Worm (Caenorhabditis elegans) whole organism, L4/young adult: Measurements from ENCODE around the gene dss-1.

Experiments used
- W03F9.2 ChIP-seq: fragments of 150-350 bp; optimal IDR thresholded peaks from 2 replicates; lab custom pipeline; 2014; ENCODE audit warnings: missing biosample characterization, missing genetic modification characterization
- dao-5 ChIP-seq: sonication (generic microtip); optimal IDR thresholded peaks from 2 replicates; lab custom pipeline; 2016; ENCODE audit warnings: missing genotype, missing genetic modification characterization, moderate library complexity, missing compliant biosample characterization
- him-1 ChIP-seq: sonication (generic microtip); optimal IDR thresholded peaks from 2 replicates; lab custom pipeline; 2016; ENCODE audit warnings: missing genotype, missing genetic modification reagents, missing genetic modification characterization, missing compliant biosample characterization

dss-1 gene

ce11 chrIII:1173331-1173730 is 22.8 kb downstream of the dss-1 start:
- TF ChIP-seq him-1 (no peak), W03F9.2 (tag; lab: Kevin White, UChicago) (no peak)

- TF ChIP-seq W03F9.2 (tag; lab: Kevin White, UChicago) = no peak
Measured at ce11 chrIII:1169622-1170021, 26.5 kb downstream of the dss-1 start.

DNA sequence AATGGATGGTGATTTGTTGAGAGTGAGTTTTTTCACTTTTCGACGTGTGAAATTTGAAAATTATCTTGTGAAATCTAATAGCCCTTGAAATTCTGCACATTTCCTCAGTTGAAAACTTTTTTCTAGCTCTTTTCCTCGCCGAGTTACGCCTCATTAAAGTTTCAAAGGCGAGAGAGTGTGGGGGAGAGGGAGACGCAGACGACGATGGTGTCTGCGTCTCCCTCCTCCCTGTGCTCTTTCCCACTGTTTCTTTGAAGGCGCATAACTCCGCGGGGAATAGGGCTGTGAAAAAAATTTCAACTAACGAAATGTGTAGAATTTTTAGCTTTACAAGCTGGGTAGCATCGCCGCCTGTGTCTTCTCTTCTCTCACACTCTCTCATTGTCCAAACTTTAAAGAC is 29.7 kb downstream of the dss-1 start:
- TF ChIP-seq W03F9.2 (tag; lab: Kevin White, UChicago) (no peak), him-1 (no peak), dao-5 (tag; lab: Kevin White, UChicago) (no peak)

DNA sequence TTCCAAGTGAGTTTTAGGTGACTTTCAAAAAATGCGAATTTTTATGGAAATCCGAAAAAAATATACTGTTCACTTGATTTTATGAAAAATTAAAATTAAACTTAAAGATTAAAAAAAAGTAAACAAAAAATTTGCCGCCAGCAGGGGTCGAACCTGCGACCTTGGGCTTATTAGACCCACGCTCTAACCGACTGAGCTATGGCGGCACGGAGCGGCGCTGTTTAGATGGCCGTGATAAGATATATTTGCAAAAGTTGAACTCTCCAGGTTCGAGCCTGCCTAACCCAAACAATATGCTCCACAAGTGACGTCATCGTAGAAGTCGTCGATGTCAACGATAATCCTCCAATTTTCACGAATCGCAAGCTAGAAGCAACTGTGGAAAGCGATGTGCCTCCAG is 31.4 kb downstream of the dss-1 start:
- TF ChIP-seq dao-5 (tag; lab: Kevin White, UChicago) = no peak
- no peak for TF ChIP-seq him-1
- TF ChIP-seq W03F9.2 (tag; lab: Kevin White, UChicago) = no peak

DNA sequence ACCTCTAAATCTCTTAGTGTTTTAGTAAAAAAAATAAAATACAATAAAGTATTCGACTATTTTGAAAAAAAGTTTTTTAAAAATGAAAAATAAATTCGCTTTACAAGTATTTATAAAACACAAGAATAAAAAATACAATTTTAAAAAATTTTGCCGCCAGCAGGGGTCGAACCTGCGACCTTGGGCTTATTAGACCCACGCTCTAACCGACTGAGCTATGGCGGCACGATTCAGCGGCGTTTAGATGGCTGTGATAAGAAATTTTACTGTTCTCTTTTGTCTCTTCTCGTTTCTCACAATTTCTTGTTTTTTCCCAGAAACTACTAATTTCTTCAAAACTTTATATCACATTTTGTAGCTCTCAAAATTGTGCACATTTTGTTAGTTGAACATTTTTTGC is 32.9 kb downstream of the dss-1 start:
- no peak for TF ChIP-seq dao-5 (tag; lab: Kevin White, UChicago)
- TF ChIP-seq him-1 = no peak
- no peak for TF ChIP-seq W03F9.2 (tag; lab: Kevin White, UChicago)

DNA sequence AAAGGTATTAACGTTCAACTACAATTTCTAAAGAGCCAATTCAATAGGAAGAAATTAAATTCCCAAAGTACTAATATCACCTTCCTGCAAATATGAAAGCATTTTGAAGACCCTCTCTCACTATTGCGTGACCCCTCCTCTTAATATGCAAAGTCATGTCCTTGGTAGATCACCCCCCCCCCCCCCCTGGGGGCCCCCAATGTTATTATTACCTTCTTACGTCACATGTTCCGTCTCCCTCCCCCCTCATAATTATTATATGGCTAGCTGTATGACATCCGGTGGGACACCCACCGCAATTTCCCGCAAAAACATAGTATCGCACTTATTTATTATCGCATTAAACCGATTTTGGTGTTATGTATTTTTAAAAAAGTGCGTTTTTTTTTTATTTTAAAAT is 34.1 kb downstream of the dss-1 start:
- TF ChIP-seq dao-5 (tag; lab: Kevin White, UChicago) (no peak), W03F9.2 (tag; lab: Kevin White, UChicago) (no peak), him-1 (no peak)

ce11 chrIII:1151680-1152079 is 44.4 kb downstream of the dss-1 start, which contains the start of gene cdh-12:
Gene cdh-12 (plus strand): TSS chrIII:1152044.
- TF ChIP-seq dao-5 (tag; lab: Kevin White, UChicago) (no peak), W03F9.2 (tag; lab: Kevin White, UChicago) (no peak), him-1 (no peak)

DNA sequence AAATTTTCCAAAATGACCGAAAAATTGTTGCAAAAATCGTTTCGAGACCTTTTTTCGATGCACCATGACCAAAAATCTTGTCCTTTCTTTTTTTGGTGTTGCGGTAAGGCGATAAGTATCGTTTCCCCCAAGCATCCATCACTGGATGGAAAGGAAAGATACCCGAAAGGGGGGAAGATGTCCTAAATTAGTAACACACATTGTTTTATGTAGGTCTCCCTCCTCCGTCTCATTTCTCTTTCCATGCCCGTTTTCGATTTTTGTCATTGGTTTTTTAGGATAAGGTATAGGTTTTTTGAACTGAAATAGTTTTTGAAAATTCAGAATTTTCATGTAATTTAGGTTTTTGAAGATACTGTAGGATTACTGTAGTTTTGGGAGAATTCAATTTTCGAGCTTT is 46.6 kb downstream of the dss-1 start:
- no peak for TF ChIP-seq dao-5 (tag; lab: Kevin White, UChicago)
- TF ChIP-seq W03F9.2 (tag; lab: Kevin White, UChicago) = no peak
- TF ChIP-seq him-1 = no peak

ce11 chrIII:1147863-1148262 is 48.2 kb downstream of the dss-1 start:
- no peak for TF ChIP-seq W03F9.2 (tag; lab: Kevin White, UChicago)
- TF ChIP-seq him-1 = no peak
- TF ChIP-seq dao-5 (tag; lab: Kevin White, UChicago) = no peak

DNA sequence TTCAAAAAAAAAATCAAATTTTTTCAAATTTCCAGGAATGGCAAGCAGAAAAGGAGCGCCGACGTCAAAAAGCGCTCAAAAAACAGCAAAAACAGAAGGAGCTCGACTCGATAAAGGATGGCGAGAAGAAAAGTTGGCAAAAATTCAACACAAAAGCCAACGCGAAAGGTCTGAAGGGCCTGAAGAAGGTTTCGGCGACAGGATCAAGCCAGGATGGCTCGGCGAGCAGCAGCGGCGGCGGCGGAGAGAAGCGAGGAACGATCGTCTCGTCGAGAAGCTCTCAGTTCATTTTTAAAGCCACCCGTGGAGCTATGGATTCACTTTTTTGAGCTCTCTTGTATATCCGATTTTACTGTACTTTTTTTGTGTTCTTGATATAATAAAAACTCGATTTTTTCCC is 51.3 kb downstream of the dss-1 start:
- TF ChIP-seq him-1 = no peak
- no peak for TF ChIP-seq W03F9.2 (tag; lab: Kevin White, UChicago)
- TF ChIP-seq dao-5 (tag; lab: Kevin White, UChicago) = no peak
